Fruit fly (Drosophila melanogaster): ENCODE measurements around the gene Mipp1.
A peak's percentile ranks its signal among the peaks of the same experiment; 100 is the strongest.

Mipp1 gene

DNA sequence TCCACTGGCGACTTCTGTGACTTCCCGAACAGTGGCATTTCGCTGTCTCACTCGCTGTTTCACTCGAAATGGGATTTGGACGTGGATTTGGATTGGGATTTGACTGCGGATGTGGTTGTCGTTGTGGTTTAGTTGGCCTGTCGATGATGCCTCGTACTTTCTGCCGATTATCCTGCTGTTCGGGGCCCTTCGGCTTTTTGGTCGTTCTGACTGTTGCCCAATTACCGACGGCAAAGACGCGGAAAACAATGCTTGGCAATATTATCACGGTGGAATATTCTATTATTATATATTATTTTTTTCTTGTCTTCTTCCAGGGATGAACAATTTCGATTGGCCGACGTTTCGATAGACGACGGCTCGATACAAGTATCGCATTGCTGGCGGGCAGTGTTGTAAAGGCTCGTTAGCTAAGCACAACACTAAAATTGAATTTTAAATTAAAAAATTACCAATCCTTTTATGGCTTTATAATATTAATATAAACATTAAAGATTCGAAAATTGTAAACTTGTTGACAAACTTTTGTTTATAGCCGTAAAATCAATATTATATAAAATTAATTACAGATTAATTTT is 42.1 kb upstream of the Mipp1 start, which contains the start of gene Mo25 (continued):
- TF ChIP-seq hb (GFP tag; IDR thresholded peaks at IDR 0.05; ENCODE audit: partially characterized antibody) (no peak; the same call in 2 of the 3 replicates), org-1 (GFP tag; optimal IDR thresholded peaks at IDR 0.05) (no peak), sim (GFP tag; IDR thresholded peaks at IDR 0.05) (no peak), so (GFP tag; IDR thresholded peaks at IDR 0.05) (no peak), CG17802 (tag; optimal IDR thresholded peaks at IDR 0.05) (no peak), zfh1 (GFP tag; IDR thresholded peaks at IDR 0.05) (no peak), CG6689 (GFP tag; IDR thresholded peaks at IDR 0.05) (no peak), lmd (GFP tag; IDR thresholded peaks at IDR 0.05) (no peak; the same call in 1 of the 2 replicates), CG6791 (GFP tag; IDR thresholded peaks at IDR 0.05; ENCODE audit: partially characterized antibody) (peak; percentile 76), eyg (GFP tag; optimal IDR thresholded peaks at IDR 0.05) (no peak), CG18011 (GFP tag; optimal IDR thresholded peaks at IDR 0.05) (no peak), CG17385 (GFP tag; optimal IDR thresholded peaks at IDR 0.05) (peak; percentile 44), sc (optimal IDR thresholded peaks at IDR 0.05) (no peak), sc (GFP tag; optimal IDR thresholded peaks at IDR 0.05) (no peak), fd102C (GFP tag; optimal IDR thresholded peaks at IDR 0.05) (no peak), CG14860 (GFP tag; IDR thresholded peaks at IDR 0.05; ENCODE audit: partially characterized antibody) (peak; percentile 46; the same call in 2 of the 3 replicates), Sry-β (GFP tag; optimal IDR thresholded peaks at IDR 0.05) (no peak), CG16779 (GFP tag; IDR thresholded peaks at IDR 0.05) (no peak), CG1024 (GFP tag; IDR thresholded peaks at IDR 0.05) (no peak), CG17328 (GFP tag; IDR thresholded peaks at IDR 0.05) (no peak), psq (GFP tag; optimal IDR thresholded peaks at IDR 0.05) (no peak), CG2129 (GFP tag; IDR thresholded peaks at IDR 0.05; ENCODE audit: partially characterized antibody) (0 out of 2 replicates have a peak, but pooled peaks have one; percentile 45), Doc3 (GFP tag; IDR thresholded peaks at IDR 0.05; ENCODE audit: partially characterized antibody) (peak; percentile 70), Trl (optimal IDR thresholded peaks at IDR 0.05) (no peak), Trl (GFP tag; optimal IDR thresholded peaks at IDR 0.05) (no peak), PHDP (tag; optimal IDR thresholded peaks at IDR 0.05) (peak; percentile 35), CG31441 (GFP tag; IDR thresholded peaks at IDR 0.05) (peak; percentile 36; the same call in 1 of the 2 replicates), peb (GFP tag; IDR thresholded peaks at IDR 0.05) (no peak), sna (GFP tag; IDR thresholded peaks at IDR 0.05; ENCODE audit: partially characterized antibody) (peak; percentile 64), Sox100B (GFP tag; optimal IDR thresholded peaks at IDR 0.05) (no peak), CG12219 (GFP tag; optimal IDR thresholded peaks at IDR 0.05) (no peak), crc (GFP tag; optimal IDR thresholded peaks at IDR 0.05) (no peak), CG12942 (GFP tag; optimal IDR thresholded peaks at IDR 0.05) (no peak), pfk (GFP tag; optimal IDR thresholded peaks at IDR 0.05) (peak; percentile 23), CG2120 (GFP tag; optimal IDR thresholded peaks at IDR 0.05) (peak; percentile 67), ftz-f1 (GFP tag; optimal IDR thresholded peaks at IDR 0.05) (no peak), chif (GFP tag; optimal IDR thresholded peaks at IDR 0.05) (no peak), lab (GFP tag; optimal IDR thresholded peaks at IDR 0.05) (no peak), CG5953 (GFP tag; IDR thresholded peaks at IDR 0.05) (no peak), eve (GFP tag; optimal IDR thresholded peaks at IDR 0.05) (no peak), al (GFP tag; IDR thresholded peaks at IDR 0.05) (no peak), HmgZ (tag; optimal IDR thresholded peaks at IDR 0.05) (peak; percentile 73), Sin3A (optimal IDR thresholded peaks at IDR 0.05) (no peak), CG32767 (GFP tag; IDR thresholded peaks at IDR 0.05) (no peak), fd3F (GFP tag; optimal IDR thresholded peaks at IDR 0.05) (peak; percentile 28), NK7.1 (GFP tag; optimal IDR thresholded peaks at IDR 0.05) (no peak), CG10565 (GFP tag; optimal IDR thresholded peaks at IDR 0.05) (no peak), Hmx (GFP tag; optimal IDR thresholded peaks at IDR 0.05) (no peak), CG10543 (GFP tag; optimal IDR thresholded peaks at IDR 0.05) (no peak), Lpt (GFP tag; optimal IDR thresholded peaks at IDR 0.05) (no peak), CG17186 (GFP tag; optimal IDR thresholded peaks at IDR 0.05) (no peak), fru (optimal IDR thresholded peaks at IDR 0.05) (no peak)
